In the genomic region with DNA sequence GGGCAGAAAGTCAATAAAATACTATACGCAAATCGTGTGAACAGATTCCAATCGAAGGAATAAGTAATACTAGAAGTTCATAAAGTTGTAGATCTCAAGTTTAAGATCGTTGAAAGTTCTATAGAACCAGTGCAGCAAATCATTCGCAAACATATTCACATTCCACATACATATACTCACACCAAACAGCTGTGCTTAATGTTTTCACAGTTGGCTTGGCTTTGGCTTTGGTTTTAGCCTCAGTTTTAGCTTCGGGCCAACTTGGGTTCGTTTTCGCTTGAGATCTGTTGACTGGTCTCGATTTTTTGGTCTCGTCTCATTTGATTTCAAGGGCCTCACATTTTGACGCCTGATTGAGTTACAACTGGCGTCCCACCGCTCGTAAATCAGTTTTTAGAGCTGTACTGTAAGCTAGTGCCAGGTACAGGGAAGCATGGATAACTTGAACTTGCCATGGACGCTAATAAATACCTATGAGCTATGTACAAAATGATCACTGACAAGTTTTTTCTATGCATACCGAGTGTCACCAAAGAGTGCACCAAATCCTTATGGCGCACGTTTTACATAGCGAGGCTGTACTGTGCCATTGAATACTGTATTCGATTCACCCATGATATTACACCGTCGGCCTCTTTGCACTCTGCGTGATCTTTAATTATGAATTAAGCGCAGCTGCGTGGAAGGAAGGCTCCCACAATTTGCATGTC, we compare ENCODE assay signal across 1 fruit fly cellular context.
TF ChIP-seq lines count a peak whose summit lies in the region.

No protein-coding gene starts in this region.

TF ChIP-seq in whole organism, embryonic, 481 proteins besides CTCF, POLR2A, EP300 and RAD21 (continued from another document):
- peak; percentile 80 for TF ChIP-seq stc (GFP tag; IDR thresholded peaks at IDR 0.05; lab: Robert Waterston, UW)
- no peak for TF ChIP-seq Elba2 (GFP tag; optimal IDR thresholded peaks at IDR 0.05; lab: Kevin White, UChicago)
- no peak for TF ChIP-seq prd (optimal IDR thresholded peaks at IDR 0.05; lab: Kevin White, UChicago)
- peak; percentile 91 for TF ChIP-seq prd (GFP tag; IDR thresholded peaks at IDR 0.05; lab: Robert Waterston, UW)
- TF ChIP-seq fd64A (GFP tag; optimal IDR thresholded peaks at IDR 0.05; lab: Kevin White, UChicago) = peak; percentile 6
- peak; percentile 14 for TF ChIP-seq dmrt11E (tag; optimal IDR thresholded peaks at IDR 0.05; lab: Kevin White, UChicago)
- peak; percentile 46 for TF ChIP-seq odd (GFP tag; optimal IDR thresholded peaks at IDR 0.05; lab: Kevin White, UChicago)
- peak; percentile 25 for TF ChIP-seq Atf-2 (GFP tag; optimal IDR thresholded peaks at IDR 0.05; lab: Kevin White, UChicago)
- TF ChIP-seq Dref (GFP tag; IDR thresholded peaks at IDR 0.05; lab: Robert Waterston, UW) = peak; percentile 33; the same call in 1 of the 2 replicates
- peak; percentile 88 for TF ChIP-seq CG1792 (GFP tag; optimal IDR thresholded peaks at IDR 0.05; lab: Kevin White, UChicago)
- peak; percentile 87 for TF ChIP-seq Gug (GFP tag; IDR thresholded peaks at IDR 0.05; lab: Robert Waterston, UW)
- TF ChIP-seq CG12236 (GFP tag; optimal IDR thresholded peaks at IDR 0.05; lab: Kevin White, UChicago) = peak; percentile 48
- TF ChIP-seq CG18619 (GFP tag; optimal IDR thresholded peaks at IDR 0.05; lab: Kevin White, UChicago) = peak; percentile 65
- TF ChIP-seq CG7928 (GFP tag; optimal IDR thresholded peaks at IDR 0.05; lab: Kevin White, UChicago) = peak; percentile 39
- TF ChIP-seq CG15073 (GFP tag; optimal IDR thresholded peaks at IDR 0.05; lab: Kevin White, UChicago) = no peak
- no peak for TF ChIP-seq bigmax (GFP tag; optimal IDR thresholded peaks at IDR 0.05; lab: Kevin White, UChicago)
- TF ChIP-seq sens-2 (GFP tag; IDR thresholded peaks at IDR 0.05; lab: Robert Waterston, UW) = peak; percentile 50; the same call in 1 of the 2 replicates
- TF ChIP-seq Dp (GFP tag; optimal IDR thresholded peaks at IDR 0.05; lab: Kevin White, UChicago) = no peak
- TF ChIP-seq CG34224 (GFP tag; IDR thresholded peaks at IDR 0.05; lab: Robert Waterston, UW; ENCODE audit: partially characterized antibody) = no peak
- peak; percentile 43 for TF ChIP-seq CG13775 (GFP tag; optimal IDR thresholded peaks at IDR 0.05; lab: Kevin White, UChicago)
- peak; percentile 91 for TF ChIP-seq lab (GFP tag; optimal IDR thresholded peaks at IDR 0.05; lab: Kevin White, UChicago)
